Worm (Caenorhabditis elegans) whole organism, early embryonic: ENCODE measurements around the gene smg-9.

Experiments
- B0310.2 ChIP-seq: sonication (generic microtip); optimal IDR thresholded peaks from 2 replicates; lab custom pipeline; 2016; ENCODE audit warnings: mild to moderate bottlenecking, missing genetic modification characterization, missing compliant biosample characterization
- hmbx-1 ChIP-seq: sonication (generic microtip); optimal IDR thresholded peaks from 2 replicates; lab custom pipeline; 2016; ENCODE audit warnings: mild to moderate bottlenecking, missing genetic modification characterization, missing compliant biosample characterization
- tbx-37 ChIP-seq: fragments of 200-800 bp; sonication (Bioruptor generic); conservative IDR thresholded peaks from 2 replicates; pipeline ENCODE4 v1.3.6; 2022; ENCODE audit warnings: missing genetic modification reagents, missing genetic modification characterization, missing compliant biosample characterization

ce11 chrII:14772956-14773788 is 20.5 kb upstream of the smg-9 start, which contains the start of gene Y54E2A.7:
- TF ChIP-seq tbx-37 (GFP tag; lab: Robert Waterston, UW), result no peak
- no peak for TF ChIP-seq hmbx-1 (tag; lab: Kevin White, UChicago)
- TF ChIP-seq B0310.2 (tag; lab: Kevin White, UChicago), result no peak
